ENCODE assay signal across 5 worm cellular contexts in genomic region chrV:16537908-16538446, ce11.
TF ChIP-seq lines count a peak whose summit lies in the region.

Y32B12B.2 (plus strand) TSS chrV:16538396.

TF ChIP-seq in whole organism, L1 larva, 84 proteins besides CTCF, POLR2A, EP300 and RAD21 (continued from another document and continues in another):
- peak; percentile 38 for TF ChIP-seq fkh-4 (tag; optimal IDR thresholded peaks at IDR 0.05; lab: Kevin White, UChicago; ENCODE audit: borderline replicate concordance)
- TF ChIP-seq C16A3.4 (tag; optimal IDR thresholded peaks at IDR 0.05; lab: Kevin White, UChicago): peak; percentile 46
- TF ChIP-seq ceh-90 (tag; optimal IDR thresholded peaks at IDR 0.05; lab: Kevin White, UChicago): peak; percentile 66
- no peak for TF ChIP-seq ceh-63 (GFP tag; optimal IDR thresholded peaks at IDR 0.05; lab: Kevin White, UChicago)
- 0 out of 2 replicates have a peak, but pooled peaks have one; percentile 49 for TF ChIP-seq grh-1 (GFP tag; IDR thresholded peaks at IDR 0.05; lab: Robert Waterston, UW)
- TF ChIP-seq elt-2 (tag; optimal IDR thresholded peaks at IDR 0.05; lab: Kevin White, UChicago): peak; percentile 38
- no peak for TF ChIP-seq rnt-1 (tag; optimal IDR thresholded peaks at IDR 0.05; lab: Kevin White, UChicago)
- TF ChIP-seq C34B4.2 (tag; optimal IDR thresholded peaks at IDR 0.05; lab: Kevin White, UChicago): no peak
- no peak for TF ChIP-seq nhr-11 (tag; optimal IDR thresholded peaks at IDR 0.05; lab: Kevin White, UChicago)
- no peak for TF ChIP-seq ceh-88 (GFP tag; IDR thresholded peaks at IDR 0.05; lab: Robert Waterston, UW)
- peak; percentile 82 for TF ChIP-seq nhr-85 (tag; lab: Kevin White, UChicago)
- TF ChIP-seq nhr-84 (tag; optimal IDR thresholded peaks at IDR 0.05; lab: Kevin White, UChicago): no peak
- TF ChIP-seq lir-3 (tag; optimal IDR thresholded peaks at IDR 0.05; lab: Kevin White, UChicago; ENCODE audit: poor library complexity): no peak
- TF ChIP-seq efl-1 (optimal IDR thresholded peaks at IDR 0.05; lab: Kevin White, UChicago): peak; percentile 78 to 85
- peak; percentile 85 to 98 for TF ChIP-seq efl-1 (GFP tag; optimal IDR thresholded peaks at IDR 0.05 in 1 of 2; lab: Kevin White, UChicago)
- TF ChIP-seq mep-1 (tag; optimal IDR thresholded peaks at IDR 0.05; lab: Kevin White, UChicago): no peak
- TF ChIP-seq mab-9 (GFP tag; IDR thresholded peaks at IDR 0.05; lab: Robert Waterston, UW): 0 out of 2 replicates have a peak, but pooled peaks have one; percentile 61
- peak; percentile 77 to 87 (median 84) for TF ChIP-seq dpl-1 (GFP tag; optimal IDR thresholded peaks at IDR 0.05; lab: Kevin White, UChicago)
- TF ChIP-seq pqm-1 (tag; optimal IDR thresholded peaks at IDR 0.05; lab: Kevin White, UChicago): no peak
- no peak for TF ChIP-seq zag-1 (tag; optimal IDR thresholded peaks at IDR 0.05; lab: Kevin White, UChicago)
- TF ChIP-seq unc-98 (GFP tag; IDR thresholded peaks at IDR 0.05; lab: Robert Waterston, UW): peak; percentile 58
- peak; percentile 7 for TF ChIP-seq zip-4 (GFP tag; optimal IDR thresholded peaks at IDR 0.05; lab: Kevin White, UChicago)
- TF ChIP-seq nhr-28 (tag; optimal IDR thresholded peaks at IDR 0.05; lab: Kevin White, UChicago): no peak
- no peak for TF ChIP-seq blmp-1 (tag; optimal IDR thresholded peaks at IDR 0.05; lab: Kevin White, UChicago)
- peak; percentile 65 for TF ChIP-seq tbx-2 (tag; optimal IDR thresholded peaks at IDR 0.05; lab: Kevin White, UChicago)
- TF ChIP-seq ztf-4 (tag; optimal IDR thresholded peaks at IDR 0.05; lab: Kevin White, UChicago): no peak

TF ChIP-seq in whole organism, L2 larva, 48 proteins besides CTCF, POLR2A, EP300 and RAD21 (continued from another document):
- TF ChIP-seq crh-2 (tag; optimal IDR thresholded peaks at IDR 0.05; lab: Kevin White, UChicago): no peak
- TF ChIP-seq nhr-129 (tag; optimal IDR thresholded peaks at IDR 0.05; lab: Kevin White, UChicago): peak; percentile 3
- no peak for TF ChIP-seq aly-2 (tag; optimal IDR thresholded peaks at IDR 0.05; lab: Kevin White, UChicago)
- TF ChIP-seq lsy-2 (tag; optimal IDR thresholded peaks at IDR 0.05; lab: Kevin White, UChicago): peak; percentile 90 to 97
- TF ChIP-seq unc-62 (GFP tag; optimal IDR thresholded peaks at IDR 0.05; lab: Kevin White, UChicago): no peak
- no peak for TF ChIP-seq Y55F3AM.14 (GFP tag; optimal IDR thresholded peaks at IDR 0.05; lab: Kevin White, UChicago)
TF ChIP-seq in whole organism, L2 larva: peak in this region for 7.

TF ChIP-seq in whole organism, L4 larva, 104 proteins besides CTCF, POLR2A, EP300 and RAD21 (continued from another document):
- TF ChIP-seq mes-2 (tag; optimal IDR thresholded peaks at IDR 0.05; lab: Kevin White, UChicago; ENCODE audit: poor library complexity, severe bottlenecking): peak; percentile 75
- TF ChIP-seq lin-13 (GFP tag; optimal IDR thresholded peaks at IDR 0.05; lab: Kevin White, UChicago): peak; percentile 36
- no peak for TF ChIP-seq Y105C5A.15 (GFP tag; IDR thresholded peaks at IDR 0.05; lab: Robert Waterston, UW)
- no peak for TF ChIP-seq aly-2 (tag; optimal IDR thresholded peaks at IDR 0.05; lab: Kevin White, UChicago)
- no peak for TF ChIP-seq daf-8 (GFP tag; IDR thresholded peaks at IDR 0.05; lab: Robert Waterston, UW)
- TF ChIP-seq unc-39 (tag; optimal IDR thresholded peaks at IDR 0.05; lab: Kevin White, UChicago): no peak
- 0 out of 2 replicates have a peak, but pooled peaks have one; percentile 23 for TF ChIP-seq T26A8.4 (GFP tag; IDR thresholded peaks at IDR 0.05; lab: Robert Waterston, UW)
- peak; percentile 88 for TF ChIP-seq lin-38 (GFP tag; IDR thresholded peaks at IDR 0.05; lab: Robert Waterston, UW)
- peak; percentile 36; the same call in 1 of the 2 replicates for TF ChIP-seq ctbp-1 (GFP tag; IDR thresholded peaks at IDR 0.05; lab: Robert Waterston, UW)
- TF ChIP-seq hlh-11 (tag; optimal IDR thresholded peaks at IDR 0.05; lab: Kevin White, UChicago): peak; percentile 49
- peak; percentile 18 for TF ChIP-seq F49E8.2 (tag; optimal IDR thresholded peaks at IDR 0.05; lab: Kevin White, UChicago; ENCODE audit: borderline replicate concordance)
- TF ChIP-seq dmd-6 (GFP tag; IDR thresholded peaks at IDR 0.05; lab: Robert Waterston, UW): peak; percentile 46
- TF ChIP-seq zip-2 (tag; optimal IDR thresholded peaks at IDR 0.05; lab: Kevin White, UChicago): no peak
- TF ChIP-seq lsy-2 (tag; optimal IDR thresholded peaks at IDR 0.05; lab: Kevin White, UChicago): peak; percentile 66 to 97
- peak; percentile 43 for TF ChIP-seq rbr-2 (tag; optimal IDR thresholded peaks at IDR 0.05; lab: Kevin White, UChicago)
- TF ChIP-seq ceh-20 (GFP tag; IDR thresholded peaks at IDR 0.05; lab: Robert Waterston, UW): 0 out of 2 replicates have a peak, but pooled peaks have one; percentile 9
- peak; percentile 47; the same call in 1 of the 2 replicates for TF ChIP-seq snpc-1.2 (GFP tag; IDR thresholded peaks at IDR 0.05; lab: Robert Waterston, UW)
- TF ChIP-seq mdt-29 (GFP tag; IDR thresholded peaks at IDR 0.05; lab: Robert Waterston, UW): no peak
- TF ChIP-seq nhr-42 (GFP tag; IDR thresholded peaks at IDR 0.05; lab: Robert Waterston, UW): no peak
- TF ChIP-seq F44E2.7 (GFP tag; IDR thresholded peaks at IDR 0.05; lab: Robert Waterston, UW): no peak
- TF ChIP-seq unc-130 (GFP tag; optimal IDR thresholded peaks at IDR 0.05; lab: Kevin White, UChicago): peak; percentile 82
- TF ChIP-seq aha-1 (tag; lab: Kevin White, UChicago): peak; percentile 3
- TF ChIP-seq sdz-12 (GFP tag; optimal IDR thresholded peaks at IDR 0.05; lab: Kevin White, UChicago): no peak

TF ChIP-seq in whole organism, late embryonic, 69 proteins besides CTCF, POLR2A, EP300 and RAD21 (continued from another document):
- TF ChIP-seq ets-4 (tag; optimal IDR thresholded peaks at IDR 0.05; lab: Kevin White, UChicago): peak; percentile 1
- no peak for TF ChIP-seq ceh-19 (GFP tag; optimal IDR thresholded peaks at IDR 0.05; lab: Kevin White, UChicago)
- peak; percentile 25 for TF ChIP-seq ceh-31 (tag; optimal IDR thresholded peaks at IDR 0.05; lab: Kevin White, UChicago)
- TF ChIP-seq unc-42 (tag; optimal IDR thresholded peaks at IDR 0.05; lab: Kevin White, UChicago): peak; percentile 28
- no peak for TF ChIP-seq unc-86 (tag; optimal IDR thresholded peaks at IDR 0.05; lab: Kevin White, UChicago)
- TF ChIP-seq unc-55 (GFP tag; optimal IDR thresholded peaks at IDR 0.05; lab: Kevin White, UChicago): no peak
- no peak for TF ChIP-seq fkh-6 (tag; optimal IDR thresholded peaks at IDR 0.05; lab: Kevin White, UChicago)

TF ChIP-seq in whole organism, young adult, 124 proteins besides CTCF, POLR2A, EP300 and RAD21 (continued from another document and continues in another):
- TF ChIP-seq cebp-1 (GFP tag; IDR thresholded peaks at IDR 0.05; lab: Robert Waterston, UW) (0 out of 2 replicates have a peak, but pooled peaks have one; percentile 32), cebp-1 (tag; optimal IDR thresholded peaks at IDR 0.05; lab: Kevin White, UChicago) (no peak), K11D2.4 (GFP tag; IDR thresholded peaks at IDR 0.05; lab: Robert Waterston, UW) (peak; percentile 39; the same call in 1 of the 2 replicates), hrde-1 (tag; optimal IDR thresholded peaks at IDR 0.05; lab: Kevin White, UChicago; ENCODE audit: borderline replicate concordance) (peak; percentile 13), attf-5 (GFP tag; optimal IDR thresholded peaks at IDR 0.05; lab: Kevin White, UChicago) (peak; percentile 50), tlf-1 (GFP tag; optimal IDR thresholded peaks at IDR 0.05; lab: Kevin White, UChicago) (peak; percentile 31), gei-17 (GFP tag; optimal IDR thresholded peaks at IDR 0.05; lab: Kevin White, UChicago) (no peak), ztf-3 (GFP tag; optimal IDR thresholded peaks at IDR 0.05; lab: Kevin White, UChicago) (no peak), nhr-80 (tag; optimal IDR thresholded peaks at IDR 0.05; lab: Kevin White, UChicago) (no peak), F23B12.7 (tag; optimal IDR thresholded peaks at IDR 0.05; lab: Kevin White, UChicago; ENCODE audit: insufficient read depth) (no peak), lsy-27 (tag; optimal IDR thresholded peaks at IDR 0.05; lab: Kevin White, UChicago; ENCODE audit: borderline replicate concordance, insufficient read depth) (no peak), bed-2 (GFP tag; IDR thresholded peaks at IDR 0.05; lab: Robert Waterston, UW) (no peak; the same call in 1 of the 2 replicates), lin-40 (tag; optimal IDR thresholded peaks at IDR 0.05; lab: Kevin White, UChicago) (no peak), repo-1 (tag; optimal IDR thresholded peaks at IDR 0.05; lab: Kevin White, UChicago) (no peak), F37B4.10 (GFP tag; IDR thresholded peaks at IDR 0.05; lab: Robert Waterston, UW) (no peak), sdz-38 (tag; optimal IDR thresholded peaks at IDR 0.05; lab: Kevin White, UChicago) (no peak), ccch-3 (GFP tag; optimal IDR thresholded peaks at IDR 0.05; lab: Kevin White, UChicago) (no peak), nfya-1 (tag; optimal IDR thresholded peaks at IDR 0.05; lab: Kevin White, UChicago; ENCODE audit: borderline replicate concordance, insufficient read depth) (no peak), lin-54 (GFP tag; optimal IDR thresholded peaks at IDR 0.05; lab: Kevin White, UChicago) (peak; percentile 57), athp-1 (tag; optimal IDR thresholded peaks at IDR 0.05; lab: Kevin White, UChicago) (peak; percentile 9), lin-26 (GFP tag; IDR thresholded peaks at IDR 0.05; lab: Robert Waterston, UW) (no peak), B0019.2 (GFP tag; conservative IDR thresholded peaks at IDR 0.05; lab: Robert Waterston, UW) (no peak; the same call in none of the 2 replicates), Y53F4B.3 (GFP tag; IDR thresholded peaks at IDR 0.05; lab: Robert Waterston, UW) (no peak), B0035.1 (tag; optimal IDR thresholded peaks at IDR 0.05; lab: Kevin White, UChicago) (no peak), lsl-1 (GFP tag; optimal IDR thresholded peaks at IDR 0.05; lab: Kevin White, UChicago) (peak; percentile 82), egrh-3 (GFP tag; IDR thresholded peaks at IDR 0.05; lab: Robert Waterston, UW) (no peak), Y53G8AR.9 (GFP tag; conservative IDR thresholded peaks at IDR 0.05; lab: Robert Waterston, UW) (0 out of 2 replicates have a peak, but pooled peaks have one; percentile 25), snpc-1.1 (tag; optimal IDR thresholded peaks at IDR 0.05; lab: Kevin White, UChicago; ENCODE audit: insufficient read depth) (no peak), zim-3 (tag; optimal IDR thresholded peaks at IDR 0.05; lab: Kevin White, UChicago) (no peak), mel-28 (tag; optimal IDR thresholded peaks at IDR 0.05; lab: Kevin White, UChicago; ENCODE audit: borderline replicate concordance) (no peak), somi-1 (GFP tag; optimal IDR thresholded peaks at IDR 0.05; lab: Kevin White, UChicago) (peak; percentile 22), Y79H2A.3 (GFP tag; conservative IDR thresholded peaks at IDR 0.05; lab: Robert Waterston, UW) (peak; percentile 64; the same call in 1 of the 2 replicates), ets-4 (GFP tag; optimal IDR thresholded peaks at IDR 0.05; lab: Kevin White, UChicago) (no peak), ceh-79 (tag; optimal IDR thresholded peaks at IDR 0.05; lab: Kevin White, UChicago) (no peak), let-607 (tag; optimal IDR thresholded peaks at IDR 0.05; lab: Kevin White, UChicago) (peak in 1 of 2 experiments; percentile 52), let-526 (GFP tag; IDR thresholded peaks at IDR 0.05; lab: Robert Waterston, UW) (no peak), Y56A3A.18 (GFP tag; IDR thresholded peaks at IDR 0.05; lab: Robert Waterston, UW) (no peak), aptf-2 (GFP tag; conservative IDR thresholded peaks at IDR 0.05; lab: Robert Waterston, UW) (0 out of 2 replicates have a peak, but pooled peaks have one; percentile 5), nhr-120 (GFP tag; IDR thresholded peaks at IDR 0.05; lab: Robert Waterston, UW) (no peak), ceh-40 (GFP tag; IDR thresholded peaks at IDR 0.05; lab: Robert Waterston, UW) (no peak), attf-6 (GFP tag; IDR thresholded peaks at IDR 0.05; lab: Robert Waterston, UW) (peak; percentile 56), sea-2 (GFP tag; IDR thresholded peaks at IDR 0.05; lab: Robert Waterston, UW) (0 out of 2 replicates have a peak, but pooled peaks have one; percentile 32), atf-7 (tag; optimal IDR thresholded peaks at IDR 0.05; lab: Kevin White, UChicago) (no peak), lin-35 (GFP tag; optimal IDR thresholded peaks at IDR 0.05; lab: Kevin White, UChicago) (no peak), ceh-27 (GFP tag; optimal IDR thresholded peaks at IDR 0.05; lab: Kevin White, UChicago) (peak; percentile 8), mxl-1 (tag; optimal IDR thresholded peaks at IDR 0.05; lab: Kevin White, UChicago) (no peak), B0336.3 (GFP tag; IDR thresholded peaks at IDR 0.05; lab: Robert Waterston, UW) (peak; percentile 63; the same call in 1 of the 2 replicates), rcor-1 (GFP tag; IDR thresholded peaks at IDR 0.05; lab: Robert Waterston, UW) (0 out of 2 replicates have a peak, but pooled peaks have one; percentile 15), hsf-1 (GFP tag; IDR thresholded peaks at IDR 0.05; lab: Robert Waterston, UW) (peak; percentile 61), ceh-91 (GFP tag; IDR thresholded peaks at IDR 0.05; lab: Robert Waterston, UW) (peak; percentile 53), bed-1 (GFP tag; IDR thresholded peaks at IDR 0.05; lab: Robert Waterston, UW) (peak; percentile 48; the same call in 1 of the 2 replicates), aptf-3 (GFP tag; IDR thresholded peaks at IDR 0.05; lab: Robert Waterston, UW) (no peak), nfyb-1 (GFP tag; IDR thresholded peaks at IDR 0.05; lab: Robert Waterston, UW) (peak; percentile 74), F33H1.4 (GFP tag; IDR thresholded peaks at IDR 0.05; lab: Robert Waterston, UW) (no peak), F57A8.1 (GFP tag; optimal IDR thresholded peaks at IDR 0.05; lab: Kevin White, UChicago) (no peak), chd-7 (tag; optimal IDR thresholded peaks at IDR 0.05; lab: Kevin White, UChicago) (no peak), madf-6 (GFP tag; IDR thresholded peaks at IDR 0.05; lab: Robert Waterston, UW) (no peak; the same call in none of the 2 replicates), C06A6.2 (GFP tag; conservative IDR thresholded peaks at IDR 0.05; lab: Robert Waterston, UW) (no peak), lag-1 (GFP tag; IDR thresholded peaks at IDR 0.05; lab: Robert Waterston, UW) (no peak), nhr-179 (tag; optimal IDR thresholded peaks at IDR 0.05; lab: Kevin White, UChicago) (no peak), attf-3 (GFP tag; conservative IDR thresholded peaks at IDR 0.05; lab: Robert Waterston, UW) (no peak; the same call in 1 of the 2 replicates), egl-18 (GFP tag; IDR thresholded peaks at IDR 0.05; lab: Robert Waterston, UW) (no peak), ama-1 (optimal IDR thresholded peaks at IDR 0.05; lab: Kevin White, UChicago) (no peak), ama-1 (GFP tag; optimal IDR thresholded peaks at IDR 0.05; lab: Kevin White, UChicago) (no peak), snpc-4 (GFP tag; optimal IDR thresholded peaks at IDR 0.05; lab: Kevin White, UChicago) (no peak), snpc-4 (tag; optimal IDR thresholded peaks at IDR 0.05; lab: Kevin White, UChicago) (peak in 2 of 4 experiments; percentile 52 to 73), snpc-3.4 (tag; optimal IDR thresholded peaks at IDR 0.05; lab: Kevin White, UChicago) (no peak), nhr-27 (tag; optimal IDR thresholded peaks at IDR 0.05; lab: Kevin White, UChicago) (no peak), ceh-58 (GFP tag; IDR thresholded peaks at IDR 0.05; lab: Robert Waterston, UW) (no peak), F57C9.4 (tag; optimal IDR thresholded peaks at IDR 0.05; lab: Kevin White, UChicago) (no peak), xnd-1 (tag; optimal IDR thresholded peaks at IDR 0.05; lab: Kevin White, UChicago) (peak; percentile 38), ztf-18 (tag; optimal IDR thresholded peaks at IDR 0.05; lab: Kevin White, UChicago) (peak; percentile 46), F39B2.1 (GFP tag; IDR thresholded peaks at IDR 0.05; lab: Robert Waterston, UW) (no peak), madf-10 (tag; optimal IDR thresholded peaks at IDR 0.05; lab: Kevin White, UChicago) (no peak)
